Worm (Caenorhabditis elegans) whole organism, late embryonic: Measurements from ENCODE around the gene idpp-5.

Experiments
- C38D4.7 ChIP-seq: fragments of 200-800 bp; sonication (Bioruptor generic); optimal IDR thresholded peaks from 2 replicates; lab custom pipeline; 2018; ENCODE audit warnings: mild to moderate bottlenecking, missing genetic modification characterization, moderate library complexity, missing compliant biosample characterization
- F13H6.1 ChIP-seq: sonication (generic microtip); optimal IDR thresholded peaks from 2 replicates; lab custom pipeline; 2016; ENCODE audit warnings: missing genetic modification characterization, missing compliant biosample characterization
- K02D7.2 ChIP-seq: sonication (generic microtip); optimal IDR thresholded peaks from 2 replicates; lab custom pipeline; 2017; ENCODE audit warnings: mild to moderate bottlenecking, missing genetic modification characterization, missing compliant biosample characterization
- K09A11.1 ChIP-seq: sonication (generic microtip); optimal IDR thresholded peaks from 2 replicates; lab custom pipeline; 2017; ENCODE audit warnings: antibody characterized with exemption, mild to moderate bottlenecking, missing genetic modification characterization, missing compliant biosample characterization; ENCODE audit not compliant: insufficient read depth
- T23F11.4 ChIP-seq: fragments of 200-800 bp; sonication (Bioruptor generic); optimal IDR thresholded peaks from 2 replicates; lab custom pipeline; 2018; ENCODE audit warnings: mild to moderate bottlenecking, missing genetic modification characterization, missing compliant biosample characterization
- Y22D7AL.16 ChIP-seq: sonication (generic microtip); optimal IDR thresholded peaks from 2 replicates; lab custom pipeline; 2016; ENCODE audit warnings: missing genetic modification characterization, missing compliant biosample characterization
- ahr-1 ChIP-seq: sonication (generic microtip); optimal IDR thresholded peaks from 2 replicates; lab custom pipeline; 2016; ENCODE audit warnings: missing genetic modification characterization, missing compliant biosample characterization
- ceh-18 ChIP-seq: sonication (generic microtip); optimal IDR thresholded peaks from 2 replicates; lab custom pipeline; 2016; ENCODE audit warnings: missing genetic modification characterization, missing compliant biosample characterization
- ceh-19 ChIP-seq: fragments of 200-800 bp; sonication (Bioruptor generic); optimal IDR thresholded peaks from 2 replicates; lab custom pipeline; 2018; ENCODE audit warnings: mild to moderate bottlenecking, missing genetic modification characterization, missing compliant biosample characterization
- ceh-2 ChIP-seq: sonication (generic microtip); optimal IDR thresholded peaks from 2 replicates; lab custom pipeline; 2016; ENCODE audit warnings: missing genotype, missing genetic modification characterization, missing compliant biosample characterization
- ceh-24 ChIP-seq: sonication (generic microtip); optimal IDR thresholded peaks from 2 replicates; lab custom pipeline; 2016; ENCODE audit warnings: mild to moderate bottlenecking, missing genetic modification characterization, missing compliant biosample characterization
- ceh-31 ChIP-seq: sonication (generic microtip); optimal IDR thresholded peaks from 2 replicates; lab custom pipeline; 2016; ENCODE audit warnings: missing genetic modification characterization, missing compliant biosample characterization
- ceh-34 ChIP-seq: sonication (generic microtip); optimal IDR thresholded peaks from 2 replicates; lab custom pipeline; 2016; ENCODE audit warnings: mild to moderate bottlenecking, missing genetic modification characterization, missing compliant biosample characterization
- ceh-45 ChIP-seq: fragments of 200-800 bp; sonication (Bioruptor generic); IDR thresholded peaks from 2 replicates; pipeline ENCODE4 v1.3.6; 2022; ENCODE audit warnings: missing genetic modification reagents, missing genetic modification characterization, missing compliant biosample characterization
- ceh-48 ChIP-seq: sonication (generic microtip); optimal IDR thresholded peaks from 2 replicates; lab custom pipeline; 2016; ENCODE audit warnings: missing genetic modification characterization, inconsistent platforms, missing compliant biosample characterization
- ceh-6 ChIP-seq: fragments of 200-800 bp; sonication (Bioruptor generic); optimal IDR thresholded peaks from 2 replicates; lab custom pipeline; 2018; ENCODE audit warnings: mild to moderate bottlenecking, missing genetic modification characterization, missing compliant biosample characterization
- ceh-9 ChIP-seq: sonication (generic microtip); optimal IDR thresholded peaks from 2 replicates; lab custom pipeline; 2016; ENCODE audit warnings: mild to moderate bottlenecking, missing genetic modification characterization, inconsistent platforms, missing compliant biosample characterization
- che-1 ChIP-seq: sonication (generic microtip); optimal IDR thresholded peaks from 2 replicates; lab custom pipeline; 2016; ENCODE audit warnings: mild to moderate bottlenecking, missing genetic modification characterization, missing compliant biosample characterization
- elt-2 ChIP-seq: sonication (generic microtip); optimal IDR thresholded peaks from 2 replicates; lab custom pipeline; 2016; ENCODE audit warnings: missing genetic modification reagents, missing genetic modification characterization, missing compliant biosample characterization
- elt-4 ChIP-seq: sonication (generic microtip); optimal IDR thresholded peaks from 2 replicates; lab custom pipeline; 2016; ENCODE audit warnings: missing genetic modification characterization, missing compliant biosample characterization
- eyg-1 ChIP-seq: sonication (generic microtip); optimal IDR thresholded peaks from 2 replicates; lab custom pipeline; 2016; ENCODE audit warnings: missing genotype, missing genetic modification characterization, missing compliant biosample characterization
- fkh-10 ChIP-seq: fragments of 150-350 bp; optimal IDR thresholded peaks from 2 replicates; lab custom pipeline; 2014; ENCODE audit warnings: missing biosample characterization, missing genetic modification reagents, missing genetic modification characterization
- fkh-6 ChIP-seq: sonication (generic microtip); optimal IDR thresholded peaks from 2 replicates; lab custom pipeline; 2016; ENCODE audit warnings: missing genetic modification characterization, missing compliant biosample characterization
- gmeb-2 ChIP-seq: sonication (generic microtip); optimal IDR thresholded peaks from 2 replicates; lab custom pipeline; 2016; ENCODE audit warnings: missing genetic modification characterization, inconsistent platforms, missing compliant biosample characterization
- hlh-13 ChIP-seq: fragments of 200-800 bp; sonication (Bioruptor generic); optimal IDR thresholded peaks from 2 replicates; lab custom pipeline; 2018; ENCODE audit warnings: mild to moderate bottlenecking, missing genetic modification characterization, missing compliant biosample characterization
- hlh-15 ChIP-seq: sonication (generic microtip); optimal IDR thresholded peaks from 2 replicates; lab custom pipeline; 2016; ENCODE audit warnings: missing genetic modification characterization, missing compliant biosample characterization
- hlh-30 ChIP-seq: sonication (generic microtip); optimal IDR thresholded peaks from 2 replicates; lab custom pipeline; 2017; ENCODE audit warnings: antibody characterized with exemption, missing genetic modification characterization, missing compliant biosample characterization; ENCODE audit not compliant: insufficient read depth
- hlh-6 ChIP-seq: sonication (generic microtip); optimal IDR thresholded peaks from 2 replicates; lab custom pipeline; 2016; ENCODE audit warnings: missing genotype, missing genetic modification characterization, missing compliant biosample characterization
- hlh-8 ChIP-seq: sonication (generic microtip); optimal IDR thresholded peaks from 2 replicates; lab custom pipeline; 2016; ENCODE audit warnings: missing genotype, missing genetic modification characterization, missing compliant biosample characterization
- lim-6 ChIP-seq: sonication (generic microtip); optimal IDR thresholded peaks from 2 replicates; lab custom pipeline; 2016; ENCODE audit warnings: missing genetic modification characterization, missing compliant biosample characterization
- mec-3 ChIP-seq: sonication (generic microtip); optimal IDR thresholded peaks from 2 replicates; lab custom pipeline; 2016; ENCODE audit warnings: borderline replicate concordance, missing genetic modification characterization, missing compliant biosample characterization
- nfya-1 ChIP-seq: sonication (generic microtip); optimal IDR thresholded peaks from 2 replicates; lab custom pipeline; 2017; ENCODE audit warnings: missing genetic modification characterization, mild to moderate bottlenecking, missing compliant biosample characterization, antibody characterized with exemption, moderate library complexity
- nhr-11 ChIP-seq: fragments of 150-350 bp; optimal IDR thresholded peaks from 2 replicates; lab custom pipeline; 2014; ENCODE audit warnings: missing biosample characterization, missing genetic modification characterization
- pha-2 ChIP-seq: sonication (generic microtip); optimal IDR thresholded peaks from 2 replicates; lab custom pipeline; 2017; ENCODE audit warnings: mild to moderate bottlenecking, missing genetic modification characterization, missing compliant biosample characterization
- pha-4 ChIP-seq: fragments of 150-350 bp; optimal IDR thresholded peaks from 2 replicates; lab custom pipeline; 2018; ENCODE audit warnings: missing biosample characterization, missing genetic modification reagents, missing genetic modification characterization
- pros-1 ChIP-seq: fragments of 150-350 bp; optimal IDR thresholded peaks from 2 replicates; lab custom pipeline; 2014; ENCODE audit warnings: missing biosample characterization, missing genetic modification reagents, missing genetic modification characterization
- ref-2 ChIP-seq: sonication (generic microtip); optimal IDR thresholded peaks from 2 replicates; lab custom pipeline; 2016; ENCODE audit warnings: missing genetic modification characterization, missing compliant biosample characterization
- rnt-1 ChIP-seq: sonication (generic microtip); optimal IDR thresholded peaks from 2 replicates; lab custom pipeline; 2016; ENCODE audit warnings: missing genetic modification characterization, missing compliant biosample characterization
- sdc-2 ChIP-seq: sonication (generic microtip); optimal IDR thresholded peaks from 2 replicates; lab custom pipeline; 2016; ENCODE audit warnings: missing genotype, missing genetic modification characterization, missing compliant biosample characterization
- sox-2 ChIP-seq: fragments of 200-800 bp; sonication (Bioruptor generic); IDR thresholded peaks from 2 replicates; pipeline ENCODE4 v1.3.6; 2022; ENCODE audit warnings: missing genetic modification reagents, missing genetic modification characterization, missing compliant biosample characterization
- tbx-2 ChIP-seq: sonication (generic microtip); optimal IDR thresholded peaks from 2 replicates; lab custom pipeline; 2016; ENCODE audit warnings: missing genetic modification characterization, missing compliant biosample characterization
- tbx-7 ChIP-seq: sonication (generic microtip); optimal IDR thresholded peaks from 2 replicates; lab custom pipeline; 2016; ENCODE audit warnings: missing genotype, missing genetic modification characterization, missing compliant biosample characterization
- ttx-3 ChIP-seq: sonication (generic microtip); optimal IDR thresholded peaks from 2 replicates; lab custom pipeline; 2016; ENCODE audit warnings: missing genetic modification reagents, missing genetic modification characterization, missing compliant biosample characterization
- ztf-16 ChIP-seq: sonication (generic microtip); optimal IDR thresholded peaks from 2 replicates; lab custom pipeline; 2017; ENCODE audit warnings: missing genetic modification characterization, missing compliant biosample characterization

idpp-5 gene

DNA sequence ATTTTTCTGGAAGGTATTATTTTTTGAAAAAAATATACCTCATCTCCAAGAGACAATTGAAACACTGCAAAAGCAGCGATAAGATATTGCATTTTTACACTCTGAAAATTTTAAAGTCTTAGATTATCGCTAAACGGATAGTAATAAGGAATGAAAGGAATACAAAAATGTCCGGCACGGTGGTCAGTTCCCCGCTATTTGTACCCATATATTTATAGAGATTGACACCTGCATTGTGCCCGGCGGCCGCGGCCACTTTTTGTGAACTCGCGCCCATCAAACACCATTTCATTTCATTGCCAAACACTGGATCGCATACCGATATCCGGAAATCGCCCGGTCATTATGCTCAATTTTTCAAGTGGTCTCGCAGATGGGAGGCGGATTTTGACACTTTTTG lies at the start of gene idpp-5:
Gene idpp-5 (minus strand): TSS at position 101 of the 400 bp plus-strand sequence.
- TF ChIP-seq F13H6.1 (tag; lab: Kevin White, UChicago) (no peak), gmeb-2 (no peak), K02D7.2 (no peak), pha-4 (tag; lab: Kevin White, UChicago) (no peak), hlh-15 (tag; lab: Kevin White, UChicago) (no peak), hlh-6 (no peak), ceh-31 (no peak), ttx-3 (tag; lab: Kevin White, UChicago) (no peak), lim-6 (tag; lab: Kevin White, UChicago) (no peak), hlh-8 (tag; lab: Kevin White, UChicago) (no peak), fkh-10 (GFP tag; lab: Kevin White, UChicago) (no peak), ceh-45 (no peak), fkh-6 (tag; lab: Kevin White, UChicago) (no peak), ceh-6 (GFP tag; lab: Kevin White, UChicago) (no peak), elt-2 (no peak), ceh-2 (tag; lab: Kevin White, UChicago) (no peak), tbx-2 (tag; lab: Kevin White, UChicago) (no peak), ahr-1 (tag; lab: Kevin White, UChicago) (no peak)

DNA sequence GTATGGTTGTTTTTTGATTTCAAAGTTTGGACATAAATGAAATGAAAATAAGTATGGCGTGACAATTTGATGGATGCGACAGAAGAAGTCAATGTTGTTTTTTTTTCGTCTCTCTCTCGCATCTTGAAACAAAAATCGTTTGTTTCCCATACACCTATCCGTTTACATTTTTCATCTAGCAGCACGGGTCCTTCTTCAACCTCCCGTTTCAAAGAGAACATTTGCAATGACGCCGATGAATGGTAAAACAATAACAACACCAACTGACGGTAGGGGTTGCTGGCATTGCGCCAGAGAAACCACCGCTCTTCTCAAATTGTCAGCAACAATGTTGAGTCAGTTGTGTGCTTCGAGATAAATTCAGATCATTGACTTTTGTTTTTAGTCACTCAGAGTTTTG lies 46.6 kb upstream of the idpp-5 start:
- TF ChIP-seq rnt-1 (tag; lab: Kevin White, UChicago): peak; percentile 5
- no peak for TF ChIP-seq C38D4.7 (GFP tag; lab: Kevin White, UChicago)

DNA sequence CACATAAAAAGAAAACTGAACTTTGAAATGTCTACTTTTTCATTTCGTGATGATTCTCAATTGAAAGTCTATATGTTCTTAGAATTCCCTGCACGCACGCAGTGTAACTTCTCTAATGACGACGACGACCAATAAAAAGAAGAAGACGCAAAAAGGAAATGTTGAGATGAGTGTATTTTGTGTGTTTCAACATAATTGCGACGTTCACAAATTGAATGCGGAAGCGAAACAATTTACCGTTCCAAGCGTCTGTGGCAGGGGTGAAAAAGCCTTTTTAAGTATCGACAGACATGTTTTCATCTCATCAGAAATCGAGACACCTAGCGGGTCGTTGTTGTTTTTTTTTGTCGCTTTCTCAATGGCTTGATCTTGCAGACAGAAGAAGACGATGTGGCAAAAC lies 46.1 kb upstream of the idpp-5 start:
- no peak for TF ChIP-seq hlh-13
- TF ChIP-seq T23F11.4: no peak
- no peak for TF ChIP-seq pros-1 (tag; lab: Kevin White, UChicago)
- TF ChIP-seq ceh-6 (GFP tag; lab: Kevin White, UChicago): no peak
- no peak for TF ChIP-seq elt-4 (tag; lab: Kevin White, UChicago)
- no peak for TF ChIP-seq gmeb-2
- TF ChIP-seq ztf-16 (tag; lab: Kevin White, UChicago): no peak
- no peak for TF ChIP-seq C38D4.7 (GFP tag; lab: Kevin White, UChicago)
- TF ChIP-seq hlh-15 (tag; lab: Kevin White, UChicago): no peak
- no peak for TF ChIP-seq sox-2
- TF ChIP-seq ceh-18: no peak
- no peak for TF ChIP-seq tbx-7
- no peak for TF ChIP-seq mec-3 (tag; lab: Kevin White, UChicago)
- TF ChIP-seq tbx-2 (tag; lab: Kevin White, UChicago): no peak

DNA sequence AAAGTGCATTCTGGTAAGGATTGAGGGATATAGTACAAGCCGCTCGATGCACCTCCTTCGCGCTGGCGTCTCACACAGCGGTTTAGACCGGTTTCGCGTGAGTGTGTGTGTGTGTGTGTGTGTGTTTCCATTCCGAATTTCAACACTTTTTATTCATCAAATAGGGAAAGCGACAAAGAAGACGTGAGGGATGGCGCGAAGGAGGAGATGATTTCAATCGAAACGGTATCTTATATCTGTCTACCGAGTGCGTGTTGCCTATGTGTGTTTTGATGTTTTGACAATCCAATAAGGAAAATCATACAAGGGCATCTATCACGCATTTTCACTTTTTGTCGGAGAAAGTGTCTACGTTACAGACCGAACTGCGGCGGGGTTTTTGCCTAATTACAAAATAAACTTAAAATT lies 45.1 kb upstream of the idpp-5 start:
- TF ChIP-seq sdc-2 (tag; lab: Kevin White, UChicago) (no peak), ref-2 (tag; lab: Kevin White, UChicago) (peak; percentile 40)

DNA sequence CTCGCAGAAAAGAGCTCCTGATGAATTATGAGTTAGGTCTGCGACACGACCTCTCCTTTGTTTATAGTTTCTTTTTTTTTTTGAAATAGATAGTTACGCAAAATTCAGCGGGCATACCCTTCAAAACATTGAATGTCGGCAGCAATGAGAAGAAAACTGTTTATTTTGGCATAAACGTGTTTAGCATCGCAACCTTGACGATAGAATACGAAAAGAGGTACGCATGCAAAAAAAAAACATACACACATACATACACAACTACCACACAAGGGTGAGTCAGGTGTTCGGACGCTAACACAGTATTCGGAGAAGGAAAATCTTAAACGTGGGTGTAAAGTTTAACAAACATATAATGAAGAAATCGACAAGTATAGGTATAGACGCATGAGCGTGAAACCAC lies 43.0 kb upstream of the idpp-5 start:
- no peak for TF ChIP-seq hlh-30 (tag; lab: Kevin White, UChicago)
- TF ChIP-seq hlh-8 (tag; lab: Kevin White, UChicago): no peak
- TF ChIP-seq rnt-1 (tag; lab: Kevin White, UChicago): no peak
- no peak for TF ChIP-seq Y22D7AL.16 (tag; lab: Kevin White, UChicago)
- no peak for TF ChIP-seq che-1 (tag; lab: Kevin White, UChicago)
- TF ChIP-seq ceh-19 (GFP tag; lab: Kevin White, UChicago): no peak
- no peak for TF ChIP-seq nfya-1 (tag; lab: Kevin White, UChicago)
- TF ChIP-seq F13H6.1 (tag; lab: Kevin White, UChicago): no peak
- TF ChIP-seq hlh-13: no peak
- no peak for TF ChIP-seq ceh-6 (GFP tag; lab: Kevin White, UChicago)
- no peak for TF ChIP-seq pha-2
- TF ChIP-seq ceh-9 (tag; lab: Kevin White, UChicago): no peak
- TF ChIP-seq nhr-11 (tag; lab: Kevin White, UChicago): no peak
- no peak for TF ChIP-seq ceh-34
- no peak for TF ChIP-seq K09A11.1 (tag; lab: Kevin White, UChicago)
- TF ChIP-seq ceh-48 (tag; lab: Kevin White, UChicago): no peak
- no peak for TF ChIP-seq elt-2
- TF ChIP-seq ceh-24: no peak
- TF ChIP-seq eyg-1: no peak
